Worm (Caenorhabditis elegans): ENCODE data around the gene str-13.

The str-13 gene

ce11 chrV:2730784-2731480, 3.9 kb upstream of the str-13 start, which contains the start of gene dod-3:
Gene dod-3 (minus strand): TSS chrV:2731098.
- TF ChIP-seq F13H6.1 (tag; optimal IDR thresholded peaks at IDR 0.05): peak; percentile 57
- no peak for TF ChIP-seq nhr-11 (tag; optimal IDR thresholded peaks at IDR 0.05)

ce11 chrV:2728236-2728635, 1.2 kb upstream of the str-13 start, which contains the start of gene str-33:
Gene str-33 (plus strand): TSS chrV:2728536.
- TF ChIP-seq nhr-25 (tag; optimal IDR thresholded peaks at IDR 0.05): no peak
- TF ChIP-seq sem-4 (tag; optimal IDR thresholded peaks at IDR 0.05): no peak
- TF ChIP-seq lin-11 (tag; optimal IDR thresholded peaks at IDR 0.05): no peak
- no peak for TF ChIP-seq aly-2 (tag; optimal IDR thresholded peaks at IDR 0.05)
- TF ChIP-seq unc-55 (GFP tag; optimal IDR thresholded peaks at IDR 0.05): no peak
- no peak for TF ChIP-seq sma-3 (GFP tag; optimal IDR thresholded peaks at IDR 0.05)
- no peak for TF ChIP-seq Y55F3AM.14 (GFP tag; optimal IDR thresholded peaks at IDR 0.05)
- no peak for TF ChIP-seq mdl-1 (tag; optimal IDR thresholded peaks at IDR 0.05)
- no peak for TF ChIP-seq ztf-4 (tag; optimal IDR thresholded peaks at IDR 0.05)

ce11 chrV:2725225-2725624, 1.8 kb downstream of the str-13 start, which contains the start of gene srg-59:
Gene srg-59 (minus strand): TSS chrV:2725325.
- TF ChIP-seq nhr-11 (tag; optimal IDR thresholded peaks at IDR 0.05): no peak
- no peak for TF ChIP-seq nhr-77 (tag; optimal IDR thresholded peaks at IDR 0.05)
- no peak for TF ChIP-seq nhr-25 (tag; optimal IDR thresholded peaks at IDR 0.05)
- no peak for TF ChIP-seq ztf-11 (tag; optimal IDR thresholded peaks at IDR 0.05)
- TF ChIP-seq unc-39 (tag; optimal IDR thresholded peaks at IDR 0.05): no peak
- no peak for TF ChIP-seq F13H6.1 (tag; optimal IDR thresholded peaks at IDR 0.05)
- no peak for TF ChIP-seq snpc-4 (tag; optimal IDR thresholded peaks at IDR 0.05)
- no peak for TF ChIP-seq elt-3 (tag; optimal IDR thresholded peaks at IDR 0.05)
- TF ChIP-seq ZK546.5 (tag; optimal IDR thresholded peaks at IDR 0.05): no peak
- TF ChIP-seq nhr-10 (tag; optimal IDR thresholded peaks at IDR 0.05): no peak
- TF ChIP-seq nhr-12 (tag; optimal IDR thresholded peaks at IDR 0.05): no peak
- TF ChIP-seq blmp-1 (tag; optimal IDR thresholded peaks at IDR 0.05; ENCODE audit: insufficient read depth): no peak
- TF ChIP-seq ztf-4 (tag; optimal IDR thresholded peaks at IDR 0.05): no peak
- no peak for TF ChIP-seq lsy-2 (tag; optimal IDR thresholded peaks at IDR 0.05)

- TF ChIP-seq gmeb-1 (tag; optimal IDR thresholded peaks at IDR 0.05) (no peak), R02D3.7 (tag; optimal IDR thresholded peaks at IDR 0.05) (no peak), ceh-82 (tag; optimal IDR thresholded peaks at IDR 0.05) (no peak), ZK546.5 (tag; optimal IDR thresholded peaks at IDR 0.05) (no peak), egl-27 (tag; optimal IDR thresholded peaks at IDR 0.05) (no peak)
Observed at ce11 chrV:2722555-2722954, 4.4 kb downstream of the str-13 start, which contains the start of gene srg-60. Gene srg-60 (minus strand): TSS chrV:2722655.

ce11 chrV:2720763-2721162, 6.2 kb downstream of the str-13 start, which contains the start of gene srt-27:
Gene srt-27 (minus strand): TSS chrV:2720863.
- TF ChIP-seq egl-27 (tag; optimal IDR thresholded peaks at IDR 0.05): no peak
- TF ChIP-seq nhr-10 (tag; optimal IDR thresholded peaks at IDR 0.05): no peak
- no peak for TF ChIP-seq nhr-237 (tag; optimal IDR thresholded peaks at IDR 0.05)
- TF ChIP-seq ceh-16 (tag; optimal IDR thresholded peaks at IDR 0.05): no peak
- TF ChIP-seq unc-62 (GFP tag; optimal IDR thresholded peaks at IDR 0.05): no peak
- no peak for TF ChIP-seq gmeb-1 (tag; optimal IDR thresholded peaks at IDR 0.05)
- TF ChIP-seq unc-39 (tag; optimal IDR thresholded peaks at IDR 0.05): no peak

- no peak for TF ChIP-seq snpc-4 (tag; optimal IDR thresholded peaks at IDR 0.05)
- TF ChIP-seq elt-3 (tag; optimal IDR thresholded peaks at IDR 0.05): no peak
- TF ChIP-seq nhr-12 (tag; optimal IDR thresholded peaks at IDR 0.05): no peak
- TF ChIP-seq ztf-11 (tag; optimal IDR thresholded peaks at IDR 0.05): no peak
- TF ChIP-seq nhr-21 (tag; optimal IDR thresholded peaks at IDR 0.05): no peak
- TF ChIP-seq mbf-1 (tag; optimal IDR thresholded peaks at IDR 0.05): no peak
- TF ChIP-seq sma-3 (GFP tag; optimal IDR thresholded peaks at IDR 0.05): no peak
- TF ChIP-seq lin-13 (GFP tag; optimal IDR thresholded peaks at IDR 0.05): no peak
- TF ChIP-seq C34F6.9 (tag; optimal IDR thresholded peaks at IDR 0.05): no peak
- TF ChIP-seq nhr-6 (tag; optimal IDR thresholded peaks at IDR 0.05): no peak
- TF ChIP-seq fos-1 (tag; optimal IDR thresholded peaks at IDR 0.05): no peak
- TF ChIP-seq ZK546.5 (tag; optimal IDR thresholded peaks at IDR 0.05): no peak
- TF ChIP-seq skn-1 (tag; optimal IDR thresholded peaks at IDR 0.05): no peak
- TF ChIP-seq sma-9 (GFP tag; optimal IDR thresholded peaks at IDR 0.05): no peak
- TF ChIP-seq sma-9 (tag; optimal IDR thresholded peaks at IDR 0.05): no peak
- TF ChIP-seq peb-1 (tag; optimal IDR thresholded peaks at IDR 0.05): no peak
- TF ChIP-seq sem-4 (tag; optimal IDR thresholded peaks at IDR 0.05): no peak
- TF ChIP-seq blmp-1 (tag; optimal IDR thresholded peaks at IDR 0.05; ENCODE audit: insufficient read depth): no peak
- no peak for TF ChIP-seq elt-1 (tag; optimal IDR thresholded peaks at IDR 0.05)
- no peak for TF ChIP-seq nhr-237 (tag; optimal IDR thresholded peaks at IDR 0.05)
- TF ChIP-seq lin-39 (tag; optimal IDR thresholded peaks at IDR 0.05): no peak
Observed at ce11 chrV:2718688-2719185, 8.3 kb downstream of the str-13 start, which contains the start of gene srt-29. Gene srt-29 (minus strand): TSS chrV:2719135.

Measured in whole organism, L2 larva.